Worm (Caenorhabditis elegans) whole organism, young adult: Measurements from ENCODE around the gene ops-1.
A peak's percentile ranks its signal among the peaks of the same experiment; 100 is the strongest.

ENCODE experiments used
- B0019.2 ChIP-seq: fragments of 200-800 bp; sonication (Bioruptor generic); conservative IDR thresholded peaks from 2 replicates; pipeline ENCODE4 v1.3.6; 2022; ENCODE audit warnings: missing genetic modification reagents, missing genetic modification characterization, missing compliant biosample characterization
- B0336.3 ChIP-seq: fragments of 200-800 bp; sonication (Bioruptor generic); IDR thresholded peaks from 2 replicates; pipeline ENCODE4 v1.3.6; 2022; ENCODE audit warnings: missing genetic modification characterization, missing compliant biosample characterization
- C06A6.2 ChIP-seq: fragments of 200-800 bp; sonication (Bioruptor generic); conservative IDR thresholded peaks from 2 replicates; pipeline ENCODE4 v1.3.6; 2022; ENCODE audit warnings: missing genetic modification characterization, missing compliant biosample characterization
- D2030.7 ChIP-seq: fragments of 200-800 bp; sonication (Bioruptor generic); IDR thresholded peaks from 2 replicates; pipeline ENCODE4 v1.3.6; 2022; ENCODE audit warnings: missing genetic modification reagents, missing genetic modification characterization, missing compliant biosample characterization
- F33H1.4 ChIP-seq: fragments of 200-800 bp; sonication (Bioruptor generic); IDR thresholded peaks from 2 replicates; pipeline ENCODE4 v1.3.6; 2022; ENCODE audit warnings: missing genetic modification reagents, missing genetic modification characterization, missing compliant biosample characterization
- F37B4.10 ChIP-seq: fragments of 200-800 bp; sonication (Bioruptor generic); IDR thresholded peaks from 2 replicates; pipeline ENCODE4 v1.3.6; 2022; ENCODE audit warnings: missing genetic modification characterization, missing compliant biosample characterization
- F55B11.4 ChIP-seq: sonication (generic microtip); optimal IDR thresholded peaks from 2 replicates; lab custom pipeline; 2016; ENCODE audit warnings: missing compliant biosample characterization, missing genetic modification characterization, borderline replicate concordance; ENCODE audit not compliant: insufficient read depth
- F57A8.1 ChIP-seq: fragments of 200-800 bp; sonication (Bioruptor generic); optimal IDR thresholded peaks from 2 replicates; lab custom pipeline; 2018; ENCODE audit warnings: mild to moderate bottlenecking, missing genetic modification characterization, moderate library complexity, missing compliant biosample characterization
- F57C9.4 ChIP-seq: sonication (generic microtip); optimal IDR thresholded peaks from 2 replicates; lab custom pipeline; 2017; ENCODE audit warnings: mild to moderate bottlenecking, missing genetic modification characterization, missing compliant biosample characterization
- K11D2.4 ChIP-seq: fragments of 200-800 bp; sonication (Bioruptor generic); IDR thresholded peaks from 2 replicates; pipeline ENCODE4 v1.3.6; 2022; ENCODE audit warnings: missing genetic modification reagents, missing genetic modification characterization, missing compliant biosample characterization
- T07F8.4 ChIP-seq: sonication (generic microtip); optimal IDR thresholded peaks from 2 replicates; lab custom pipeline; 2016; ENCODE audit warnings: mild to moderate bottlenecking, missing genetic modification characterization, moderate library complexity, missing compliant biosample characterization
- Y53F4B.3 ChIP-seq: fragments of 200-800 bp; sonication (Bioruptor generic); IDR thresholded peaks from 2 replicates; pipeline ENCODE4 v1.3.6; 2022; ENCODE audit warnings: missing genetic modification reagents, missing genetic modification characterization, missing compliant biosample characterization
- Y56A3A.18 ChIP-seq: fragments of 200-800 bp; sonication (Bioruptor generic); IDR thresholded peaks from 2 replicates; pipeline ENCODE4 v1.3.6; 2022; ENCODE audit warnings: missing genetic modification reagents, missing genetic modification characterization, missing compliant biosample characterization
- Y79H2A.3 ChIP-seq: fragments of 200-800 bp; sonication (Bioruptor generic); conservative IDR thresholded peaks from 2 replicates; pipeline ENCODE4 v1.3.6; 2022; ENCODE audit warnings: missing genetic modification reagents, missing genetic modification characterization, missing compliant biosample characterization
- Y95B8A.8 ChIP-seq: fragments of 200-800 bp; sonication (Bioruptor generic); IDR thresholded peaks from 2 replicates; pipeline ENCODE4 v1.3.6; 2022; ENCODE audit warnings: missing genetic modification reagents, missing genetic modification characterization, missing compliant biosample characterization
- atf-7 ChIP-seq: sonication (generic microtip); optimal IDR thresholded peaks from 2 replicates; lab custom pipeline; 2017; ENCODE audit warnings: mild to moderate bottlenecking, missing genetic modification characterization, missing compliant biosample characterization
- attf-3 ChIP-seq: fragments of 200-800 bp; sonication (Bioruptor generic); conservative IDR thresholded peaks from 2 replicates; pipeline ENCODE4 v1.3.6; 2022; ENCODE audit warnings: missing genetic modification reagents, missing genetic modification characterization, missing compliant biosample characterization
- attf-5 ChIP-seq: fragments of 200-800 bp; sonication (Bioruptor generic); optimal IDR thresholded peaks from 2 replicates; lab custom pipeline; 2018; ENCODE audit warnings: mild to moderate bottlenecking, missing genetic modification characterization, missing compliant biosample characterization
- attf-6 ChIP-seq: fragments of 200-800 bp; sonication (Bioruptor generic); IDR thresholded peaks from 2 replicates; pipeline ENCODE4 v1.3.6; 2022; ENCODE audit warnings: missing genetic modification reagents, missing genetic modification characterization, missing compliant biosample characterization
- cebp-1 ChIP-seq, 2 experiments: fragments of 200-800 bp in 1 of 2; sonication (Bioruptor generic) in 1 of 2; sonication (generic microtip) in 1 of 2; IDR thresholded peaks in 1 of 2; optimal IDR thresholded peaks in 1 of 2; 2 replicates each; pipeline versions ENCODE4 v1.3.6 to Lab custom; 2017 to 2022; ENCODE audit warnings: missing compliant biosample characterization in 2 of 2, missing genetic modification characterization in 2 of 2, mild to moderate bottlenecking in 1 of 2, missing genetic modification reagents in 1 of 2, moderate library complexity in 1 of 2
- ceh-27 ChIP-seq: fragments of 200-800 bp; sonication (Bioruptor generic); optimal IDR thresholded peaks from 2 replicates; lab custom pipeline; 2018; ENCODE audit warnings: mild to moderate bottlenecking, missing genetic modification characterization, moderate library complexity, missing compliant biosample characterization
- dpl-1 ChIP-seq: fragments of 150-350 bp; optimal IDR thresholded peaks from 2 replicates; lab custom pipeline; 2014; ENCODE audit warnings: missing biosample characterization, missing genetic modification reagents, missing genetic modification characterization
- efl-1 ChIP-seq: fragments of 150-350 bp; optimal IDR thresholded peaks from 2 replicates; lab custom pipeline; 2014; ENCODE audit warnings: missing biosample characterization, missing genetic modification reagents, missing genetic modification characterization
- egrh-3 ChIP-seq: fragments of 200-800 bp; sonication (Bioruptor generic); IDR thresholded peaks from 2 replicates; pipeline ENCODE4 v1.3.6; 2022; ENCODE audit warnings: missing genetic modification reagents, missing genetic modification characterization, missing compliant biosample characterization
- ekl-4 ChIP-seq: fragments of 200-800 bp; sonication (Bioruptor generic); IDR thresholded peaks from 2 replicates; pipeline ENCODE4 v1.3.6; 2022; ENCODE audit warnings: missing genetic modification reagents, missing genetic modification characterization, missing compliant biosample characterization
- gei-17 ChIP-seq: fragments of 200-800 bp; sonication (Bioruptor generic); optimal IDR thresholded peaks from 2 replicates; lab custom pipeline; 2018; ENCODE audit warnings: mild to moderate bottlenecking, missing genetic modification characterization, missing compliant biosample characterization
- him-1 ChIP-seq: sonication (generic microtip); optimal IDR thresholded peaks from 2 replicates; lab custom pipeline; 2016; ENCODE audit warnings: missing genotype, missing genetic modification reagents, missing genetic modification characterization, missing compliant biosample characterization
- hsf-1 ChIP-seq: fragments of 200-800 bp; sonication (Bioruptor generic); IDR thresholded peaks from 2 replicates; pipeline ENCODE4 v1.3.6; 2022; ENCODE audit warnings: missing genetic modification reagents, missing genetic modification characterization, missing compliant biosample characterization
- lin-35 ChIP-seq, 3 experiments: fragments of 150-350 bp in 2 of 3; sonication (generic microtip) in 1 of 3; optimal IDR thresholded peaks; 2 replicates each; lab custom pipeline; 2014 to 2018; ENCODE audit warnings: missing biosample characterization in 3 of 3, missing genetic modification characterization in 3 of 3, missing genetic modification reagents in 3 of 3
- lin-54 ChIP-seq: fragments of 200-800 bp; sonication (Bioruptor generic); optimal IDR thresholded peaks from 2 replicates; lab custom pipeline; 2018; ENCODE audit warnings: mild to moderate bottlenecking, missing genetic modification characterization, missing compliant biosample characterization
- lir-1 ChIP-seq: fragments of 200-800 bp; sonication (Bioruptor generic); conservative IDR thresholded peaks from 2 replicates; pipeline ENCODE4 v1.3.6; 2022; ENCODE audit warnings: missing genetic modification reagents, missing genetic modification characterization, missing compliant biosample characterization
- madf-3 ChIP-seq: fragments of 200-800 bp; sonication (Bioruptor generic); IDR thresholded peaks from 2 replicates; pipeline ENCODE4 v1.3.6; 2022; ENCODE audit warnings: missing genetic modification reagents, missing genetic modification characterization, missing compliant biosample characterization
- nfya-2 ChIP-seq: fragments of 200-800 bp; sonication (Bioruptor generic); IDR thresholded peaks from 2 replicates; pipeline ENCODE4 v1.3.6; 2022; ENCODE audit warnings: missing genetic modification reagents, missing genetic modification characterization, missing compliant biosample characterization
- nhr-120 ChIP-seq: fragments of 200-800 bp; sonication (Bioruptor generic); IDR thresholded peaks from 2 replicates; pipeline ENCODE4 v1.3.6; 2022; ENCODE audit warnings: missing genetic modification characterization, missing compliant biosample characterization
- nhr-179 ChIP-seq: sonication (generic microtip); optimal IDR thresholded peaks from 2 replicates; lab custom pipeline; 2016; ENCODE audit warnings: mild to moderate bottlenecking, missing genetic modification characterization, missing compliant biosample characterization
- nhr-27 ChIP-seq: fragments of 200-800 bp; sonication (Bioruptor generic); optimal IDR thresholded peaks from 2 replicates; lab custom pipeline; 2018; ENCODE audit warnings: mild to moderate bottlenecking, missing genetic modification characterization, moderate library complexity, missing compliant biosample characterization
- pbrm-1 ChIP-seq: fragments of 200-800 bp; sonication (Bioruptor generic); IDR thresholded peaks from 2 replicates; pipeline ENCODE4 v1.3.6; 2022; ENCODE audit warnings: missing genetic modification reagents, missing genetic modification characterization, missing compliant biosample characterization
- pha-4 ChIP-seq: fragments of 150-350 bp; sonication (generic microtip); optimal IDR thresholded peaks from 2 replicates; lab custom pipeline; 2014; ENCODE audit warnings: missing biosample characterization, missing genetic modification reagents, missing genetic modification characterization
- rec-8 ChIP-seq, 2 experiments: sonication (generic microtip); optimal IDR thresholded peaks; 2 replicates each; lab custom pipeline; 2016; ENCODE audit warnings: mild to moderate bottlenecking in 2 of 2, missing genetic modification characterization in 2 of 2, missing genetic modification reagents in 2 of 2, missing genotype in 2 of 2, missing biosample characterization in 1 of 2, missing compliant biosample characterization in 1 of 2, moderate library complexity in 1 of 2
- sea-2 ChIP-seq: fragments of 200-800 bp; sonication (Bioruptor generic); IDR thresholded peaks from 2 replicates; pipeline ENCODE4 v1.3.6; 2022; ENCODE audit warnings: missing genetic modification characterization, missing compliant biosample characterization
- snpc-1.3 ChIP-seq: sonication (generic microtip); optimal IDR thresholded peaks from 2 replicates; lab custom pipeline; 2017; ENCODE audit warnings: missing genetic modification characterization, mild to moderate bottlenecking, missing compliant biosample characterization, antibody characterized with exemption, moderate library complexity, missing genotype, missing genetic modification reagents; ENCODE audit not compliant: insufficient read depth
- snpc-4 ChIP-seq, 5 experiments: fragments of 150-350 bp in 1 of 5; sonication (generic microtip) in 4 of 5; optimal IDR thresholded peaks; 2 replicates each; lab custom pipeline; 2014 to 2018; ENCODE audit warnings: missing genetic modification characterization in 5 of 5, missing biosample characterization in 3 of 5, antibody characterized with exemption in 2 of 5, mild to moderate bottlenecking in 2 of 5, missing compliant biosample characterization in 2 of 5, missing genotype in 2 of 5, moderate library complexity in 2 of 5, missing genetic modification reagents in 1 of 5
- somi-1 ChIP-seq: fragments of 200-800 bp; sonication (Bioruptor generic); optimal IDR thresholded peaks from 2 replicates; lab custom pipeline; 2018; ENCODE audit warnings: mild to moderate bottlenecking, missing genetic modification characterization, missing compliant biosample characterization
- unc-62 ChIP-seq: fragments of 150-350 bp; optimal IDR thresholded peaks from 2 replicates; lab custom pipeline; 2014; ENCODE audit warnings: missing biosample characterization, missing genetic modification reagents, missing genetic modification characterization
- xnd-1 ChIP-seq: sonication (generic microtip); optimal IDR thresholded peaks from 2 replicates; lab custom pipeline; 2016; ENCODE audit warnings: missing genotype, missing genetic modification reagents, missing genetic modification characterization, missing compliant biosample characterization
- ztf-25 ChIP-seq: fragments of 200-800 bp; sonication (Bioruptor generic); IDR thresholded peaks from 2 replicates; pipeline ENCODE4 v1.3.6; 2022; ENCODE audit warnings: missing genetic modification reagents, missing genetic modification characterization, missing compliant biosample characterization
- ztf-26 ChIP-seq: sonication (generic microtip); optimal IDR thresholded peaks from 2 replicates; lab custom pipeline; 2017; ENCODE audit warnings: missing genetic modification characterization, missing compliant biosample characterization

The ops-1 gene

ce11 chrIV:6321667-6322066 is 37.5 kb upstream of the ops-1 start, which contains the start of gene Y73B6BL.29 (continued):
- TF ChIP-seq ceh-27 = peak; percentile 96
- peak; percentile 82 for TF ChIP-seq madf-3 (GFP tag; lab: Robert Waterston, UW)
- peak; percentile 94 for TF ChIP-seq lin-54
- TF ChIP-seq attf-6 (GFP tag; lab: Robert Waterston, UW) = peak; percentile 65
- TF ChIP-seq ekl-4 (GFP tag; lab: Robert Waterston, UW) = peak; percentile 85
- no peak for TF ChIP-seq xnd-1 (tag; lab: Kevin White, UChicago)
- no peak for TF ChIP-seq F55B11.4
- TF ChIP-seq C06A6.2 (GFP tag; lab: Robert Waterston, UW) = no peak
- TF ChIP-seq cebp-1 (GFP tag; IDR thresholded peaks at IDR 0.05; lab: Robert Waterston, UW) = peak; percentile 46
- TF ChIP-seq cebp-1 (tag; optimal IDR thresholded peaks at IDR 0.05; lab: Kevin White, UChicago) = peak; percentile 84
- peak in 2 of 3 experiments; percentile 69 to 95 for TF ChIP-seq lin-35 (GFP tag; optimal IDR thresholded peaks at IDR 0.05; lab: Kevin White, UChicago)
- TF ChIP-seq efl-1 = peak; percentile 74
- peak; percentile 77 for TF ChIP-seq F33H1.4 (GFP tag; lab: Robert Waterston, UW)
- peak; percentile 53 for TF ChIP-seq attf-3 (GFP tag; lab: Robert Waterston, UW)
- 0 out of 2 replicates have a peak, but pooled peaks have one; percentile 13 for TF ChIP-seq hsf-1
- TF ChIP-seq Y53F4B.3 (GFP tag; lab: Robert Waterston, UW) = no peak
- TF ChIP-seq snpc-4 (GFP tag; optimal IDR thresholded peaks at IDR 0.05; lab: Kevin White, UChicago) = peak; percentile 74
- TF ChIP-seq snpc-4 (tag; optimal IDR thresholded peaks at IDR 0.05; lab: Kevin White, UChicago) = peak; percentile 54 to 87 (median 78)
- 0 out of 2 replicates have a peak, but pooled peaks have one; percentile 58 for TF ChIP-seq sea-2
- TF ChIP-seq somi-1 (GFP tag; lab: Kevin White, UChicago) = peak; percentile 35
- TF ChIP-seq egrh-3 = no peak
- TF ChIP-seq nhr-179 = no peak
- TF ChIP-seq ztf-26 = peak; percentile 1
- no peak for TF ChIP-seq nfya-2 (GFP tag; lab: Robert Waterston, UW)
- TF ChIP-seq lir-1 (GFP tag; lab: Robert Waterston, UW) = peak; percentile 90
- no peak for TF ChIP-seq F57C9.4 (tag; lab: Kevin White, UChicago)
- peak; percentile 7 for TF ChIP-seq gei-17 (GFP tag; lab: Kevin White, UChicago)
- TF ChIP-seq nhr-27 (tag; lab: Kevin White, UChicago) = no peak
- peak; percentile 53; the same call in 1 of the 2 replicates for TF ChIP-seq pbrm-1 (GFP tag; lab: Robert Waterston, UW)
- TF ChIP-seq him-1 (tag; lab: Kevin White, UChicago) = peak; percentile 45
- TF ChIP-seq snpc-1.3 (tag; lab: Kevin White, UChicago) = peak; percentile 66
- TF ChIP-seq T07F8.4 (tag; lab: Kevin White, UChicago) = no peak
- TF ChIP-seq B0019.2 = 0 out of 2 replicates have a peak, but pooled peaks have one; percentile 26
- peak; percentile 78 for TF ChIP-seq ztf-25
- no peak for TF ChIP-seq pha-4
- no peak for TF ChIP-seq Y95B8A.8 (GFP tag; lab: Robert Waterston, UW)
- peak; percentile 65 for TF ChIP-seq atf-7 (tag; lab: Kevin White, UChicago)
- TF ChIP-seq F57A8.1 (GFP tag; lab: Kevin White, UChicago) = no peak
- TF ChIP-seq unc-62 (GFP tag; lab: Kevin White, UChicago) = no peak
- TF ChIP-seq B0336.3 = 0 out of 2 replicates have a peak, but pooled peaks have one; percentile 35
- peak; percentile 69 to 87 for TF ChIP-seq rec-8 (tag; optimal IDR thresholded peaks at IDR 0.05; lab: Kevin White, UChicago)
- peak; percentile 80 for TF ChIP-seq dpl-1
- TF ChIP-seq nhr-120 (GFP tag; lab: Robert Waterston, UW) = no peak
- no peak for TF ChIP-seq Y56A3A.18 (GFP tag; lab: Robert Waterston, UW)
- peak; percentile 63; the same call in 1 of the 2 replicates for TF ChIP-seq D2030.7 (GFP tag; lab: Robert Waterston, UW)
- TF ChIP-seq Y79H2A.3 (GFP tag; lab: Robert Waterston, UW) = no peak
- TF ChIP-seq K11D2.4 = peak; percentile 55; the same call in 1 of the 2 replicates
- TF ChIP-seq F37B4.10 = no peak
- TF ChIP-seq attf-5 (GFP tag; lab: Kevin White, UChicago) = peak; percentile 39
